Fruit fly (Drosophila melanogaster) whole organism: ENCODE measurements around the gene REPTOR.

Source experiments
- CG8478 ChIP-seq: fragments of >200 bp; optimal IDR thresholded peaks from 2 replicates; lab custom pipeline; 2018; ENCODE audit warnings: inconsistent platforms
- EcR ChIP-seq, 2 experiments: fragments of >200 bp; optimal IDR thresholded peaks; 2 replicates each; lab custom pipeline; 2017; ENCODE audit warnings: missing biosample characterization in 2 of 2, missing genetic modification characterization in 2 of 2, missing genetic modification reagents in 2 of 2
- pan ChIP-seq: fragments of >200 bp; optimal IDR thresholded peaks from 2 replicates; lab custom pipeline; 2017
- psq ChIP-seq: fragments of >200 bp; optimal IDR thresholded peaks from 2 replicates; lab custom pipeline; 2017

- TF ChIP-seq EcR (GFP tag; optimal IDR thresholded peaks at IDR 0.05; lab: Kevin White, UChicago) (no peak), psq (lab: Kevin White, UChicago) (no peak), pan (lab: Kevin White, UChicago) (no peak), CG8478 (lab: Kevin White, UChicago) (no peak)
Measured at dm6 chr3R:24575787-24576413, 6.8 kb downstream of the REPTOR start.
